Worm (Caenorhabditis elegans): ENCODE data around the gene K11G12.6.

K11G12.6 gene

ce11 chrX:6740282-6740982 is 11.0 kb upstream of the K11G12.6 start:
- TF ChIP-seq nhr-237 (tag; optimal IDR thresholded peaks at IDR 0.05) (no peak), aly-2 (tag; optimal IDR thresholded peaks at IDR 0.05) (no peak), pha-4 (tag; optimal IDR thresholded peaks at IDR 0.05) (peak; percentile 0), nfya-1 (tag; optimal IDR thresholded peaks at IDR 0.05; ENCODE audit: insufficient read depth) (peak; percentile 49), mdl-1 (tag; optimal IDR thresholded peaks at IDR 0.05) (peak; percentile 95), sea-2 (GFP tag; optimal IDR thresholded peaks at IDR 0.05) (no peak), daf-12 (tag; optimal IDR thresholded peaks at IDR 0.05) (no peak), lin-39 (tag; optimal IDR thresholded peaks at IDR 0.05) (peak; percentile 42), unc-62 (GFP tag; optimal IDR thresholded peaks at IDR 0.05) (peak; percentile 19), eor-1 (tag; optimal IDR thresholded peaks at IDR 0.05) (no peak), fkh-10 (GFP tag; optimal IDR thresholded peaks at IDR 0.05) (peak; percentile 7), lsy-12 (tag; optimal IDR thresholded peaks at IDR 0.05) (no peak), egl-27 (tag; optimal IDR thresholded peaks at IDR 0.05) (no peak), hmg-11 (tag; optimal IDR thresholded peaks at IDR 0.05) (peak; percentile 38), fos-1 (tag; optimal IDR thresholded peaks at IDR 0.05) (no peak), lin-15B (tag; optimal IDR thresholded peaks at IDR 0.05) (no peak), jun-1 (tag; optimal IDR thresholded peaks at IDR 0.05) (no peak), ceh-9 (tag; optimal IDR thresholded peaks at IDR 0.05) (no peak), nhr-25 (tag; optimal IDR thresholded peaks at IDR 0.05) (no peak), nhr-28 (tag; optimal IDR thresholded peaks at IDR 0.05) (no peak), mml-1 (tag; optimal IDR thresholded peaks at IDR 0.05) (no peak), nhr-76 (tag; optimal IDR thresholded peaks at IDR 0.05) (no peak), tbx-2 (tag; optimal IDR thresholded peaks at IDR 0.05) (no peak)

- TF ChIP-seq lsy-12 (tag; optimal IDR thresholded peaks at IDR 0.05) (no peak), mdl-1 (tag; optimal IDR thresholded peaks at IDR 0.05) (peak; percentile 88), lin-39 (tag; optimal IDR thresholded peaks at IDR 0.05) (peak; percentile 21), nhr-43 (tag; optimal IDR thresholded peaks at IDR 0.05; ENCODE audit: poor library complexity, severe bottlenecking) (peak; percentile 79), eor-1 (tag; optimal IDR thresholded peaks at IDR 0.05) (no peak), ceh-9 (tag; optimal IDR thresholded peaks at IDR 0.05) (no peak), nfya-1 (tag; optimal IDR thresholded peaks at IDR 0.05; ENCODE audit: insufficient read depth) (peak; percentile 65), elt-2 (tag; optimal IDR thresholded peaks at IDR 0.05) (peak; percentile 76), pqm-1 (tag; optimal IDR thresholded peaks at IDR 0.05) (peak; percentile 41), nhr-25 (tag; optimal IDR thresholded peaks at IDR 0.05) (peak; percentile 89), nhr-23 (tag; optimal IDR thresholded peaks at IDR 0.05) (peak; percentile 64), egl-5 (tag; optimal IDR thresholded peaks at IDR 0.05) (peak; percentile 60), jun-1 (tag; optimal IDR thresholded peaks at IDR 0.05) (peak; percentile 35)
Observed at ce11 chrX:6739034-6740008, 9.9 kb upstream of the K11G12.6 start.

ce11 chrX:6738535-6738934 is 9.1 kb upstream of the K11G12.6 start:
- TF ChIP-seq snpc-4 (tag; optimal IDR thresholded peaks at IDR 0.05), result no peak
- peak; percentile 5 for TF ChIP-seq elt-1 (tag; optimal IDR thresholded peaks at IDR 0.05)
- no peak for TF ChIP-seq ztf-4 (tag; optimal IDR thresholded peaks at IDR 0.05)
- TF ChIP-seq elt-2 (tag; optimal IDR thresholded peaks at IDR 0.05), result peak; percentile 43
- no peak for TF ChIP-seq lsy-12 (tag; optimal IDR thresholded peaks at IDR 0.05)

ce11 chrX:6737329-6738008 is 8.0 kb upstream of the K11G12.6 start:
- TF ChIP-seq elt-3 (tag; optimal IDR thresholded peaks at IDR 0.05) (peak; percentile 61 to 89 (median 78)), tbx-2 (tag; optimal IDR thresholded peaks at IDR 0.05) (peak; percentile 89), unc-62 (GFP tag; optimal IDR thresholded peaks at IDR 0.05) (peak; percentile 77), nhr-237 (tag; optimal IDR thresholded peaks at IDR 0.05) (no peak), sea-2 (GFP tag; optimal IDR thresholded peaks at IDR 0.05) (peak; percentile 66), ceh-28 (tag; optimal IDR thresholded peaks at IDR 0.05) (peak; percentile 77), mdl-1 (tag; optimal IDR thresholded peaks at IDR 0.05) (peak; percentile 100), nhr-28 (tag; optimal IDR thresholded peaks at IDR 0.05) (no peak), skn-1 (tag; optimal IDR thresholded peaks at IDR 0.05) (no peak), nhr-25 (tag; optimal IDR thresholded peaks at IDR 0.05) (peak; percentile 94), nhr-76 (tag; optimal IDR thresholded peaks at IDR 0.05) (peak; percentile 2), ceh-9 (tag; optimal IDR thresholded peaks at IDR 0.05) (no peak), jun-1 (tag; optimal IDR thresholded peaks at IDR 0.05) (peak; percentile 84), nhr-12 (tag; optimal IDR thresholded peaks at IDR 0.05) (no peak), fos-1 (tag; optimal IDR thresholded peaks at IDR 0.05) (peak; percentile 84), pqm-1 (tag; optimal IDR thresholded peaks at IDR 0.05) (peak; percentile 78), ama-1 (optimal IDR thresholded peaks at IDR 0.05) (no peak), egl-5 (tag; optimal IDR thresholded peaks at IDR 0.05) (peak; percentile 85), pha-4 (tag; optimal IDR thresholded peaks at IDR 0.05) (peak; percentile 97), nfya-1 (tag; optimal IDR thresholded peaks at IDR 0.05; ENCODE audit: insufficient read depth) (peak; percentile 81), lin-15B (tag; optimal IDR thresholded peaks at IDR 0.05) (no peak), mml-1 (tag; optimal IDR thresholded peaks at IDR 0.05) (peak; percentile 94), zag-1 (tag; optimal IDR thresholded peaks at IDR 0.05) (no peak), hmg-11 (tag; optimal IDR thresholded peaks at IDR 0.05) (peak; percentile 61), snpc-4 (tag; optimal IDR thresholded peaks at IDR 0.05) (peak; percentile 63), lsy-12 (tag; optimal IDR thresholded peaks at IDR 0.05) (peak; percentile 53), nhr-77 (tag; optimal IDR thresholded peaks at IDR 0.05) (no peak)
